Worm (Caenorhabditis elegans) whole organism, young adult: Measurements from ENCODE around the gene F11C1.10.

Experiments used
- B0019.2 ChIP-seq: fragments of 200-800 bp; sonication (Bioruptor generic); conservative IDR thresholded peaks from 2 replicates; pipeline ENCODE4 v1.3.6; 2022; ENCODE audit warnings: missing genetic modification reagents, missing genetic modification characterization, missing compliant biosample characterization
- B0035.1 ChIP-seq: sonication (generic microtip); optimal IDR thresholded peaks from 2 replicates; lab custom pipeline; 2016; ENCODE audit warnings: missing genetic modification characterization, mild to moderate bottlenecking, missing compliant biosample characterization, missing genotype, missing genetic modification reagents
- B0336.3 ChIP-seq: fragments of 200-800 bp; sonication (Bioruptor generic); IDR thresholded peaks from 2 replicates; pipeline ENCODE4 v1.3.6; 2022; ENCODE audit warnings: missing genetic modification characterization, missing compliant biosample characterization
- K11D2.4 ChIP-seq: fragments of 200-800 bp; sonication (Bioruptor generic); IDR thresholded peaks from 2 replicates; pipeline ENCODE4 v1.3.6; 2022; ENCODE audit warnings: missing genetic modification reagents, missing genetic modification characterization, missing compliant biosample characterization
- Y79H2A.3 ChIP-seq: fragments of 200-800 bp; sonication (Bioruptor generic); conservative IDR thresholded peaks from 2 replicates; pipeline ENCODE4 v1.3.6; 2022; ENCODE audit warnings: missing genetic modification reagents, missing genetic modification characterization, missing compliant biosample characterization
- athp-1 ChIP-seq: sonication (generic microtip); optimal IDR thresholded peaks from 2 replicates; lab custom pipeline; 2017; ENCODE audit warnings: mild to moderate bottlenecking, missing genetic modification characterization, missing compliant biosample characterization
- attf-6 ChIP-seq: fragments of 200-800 bp; sonication (Bioruptor generic); IDR thresholded peaks from 2 replicates; pipeline ENCODE4 v1.3.6; 2022; ENCODE audit warnings: missing genetic modification reagents, missing genetic modification characterization, missing compliant biosample characterization
- ccch-3 ChIP-seq: fragments of 200-800 bp; sonication (Bioruptor generic); optimal IDR thresholded peaks from 2 replicates; lab custom pipeline; 2018; ENCODE audit warnings: mild to moderate bottlenecking, missing genetic modification characterization, missing compliant biosample characterization
- ceh-27 ChIP-seq: fragments of 200-800 bp; sonication (Bioruptor generic); optimal IDR thresholded peaks from 2 replicates; lab custom pipeline; 2018; ENCODE audit warnings: mild to moderate bottlenecking, missing genetic modification characterization, moderate library complexity, missing compliant biosample characterization
- ceh-91 ChIP-seq: fragments of 200-800 bp; sonication (Bioruptor generic); IDR thresholded peaks from 2 replicates; pipeline ENCODE4 v1.3.6; 2022; ENCODE audit warnings: missing genetic modification reagents, missing genetic modification characterization, missing compliant biosample characterization
- chd-7 ChIP-seq: sonication (generic microtip); optimal IDR thresholded peaks from 2 replicates; lab custom pipeline; 2016; ENCODE audit warnings: mild to moderate bottlenecking, missing genetic modification characterization, moderate library complexity, missing compliant biosample characterization
- dox-1 ChIP-seq: fragments of 200-800 bp; sonication (Bioruptor generic); IDR thresholded peaks from 2 replicates; pipeline ENCODE4 v1.3.6; 2022; ENCODE audit warnings: missing genetic modification reagents, missing genetic modification characterization, missing compliant biosample characterization
- efl-1 ChIP-seq: fragments of 150-350 bp; optimal IDR thresholded peaks from 2 replicates; lab custom pipeline; 2014; ENCODE audit warnings: missing biosample characterization, missing genetic modification reagents, missing genetic modification characterization
- egrh-3 ChIP-seq: fragments of 200-800 bp; sonication (Bioruptor generic); IDR thresholded peaks from 2 replicates; pipeline ENCODE4 v1.3.6; 2022; ENCODE audit warnings: missing genetic modification reagents, missing genetic modification characterization, missing compliant biosample characterization
- fkh-3 ChIP-seq: sonication (generic microtip); optimal IDR thresholded peaks from 2 replicates; lab custom pipeline; 2016; ENCODE audit warnings: mild to moderate bottlenecking, missing genetic modification characterization, missing compliant biosample characterization
- hlh-12 ChIP-seq: sonication (generic microtip); optimal IDR thresholded peaks from 2 replicates; lab custom pipeline; 2016; ENCODE audit warnings: missing genetic modification characterization, missing compliant biosample characterization
- hrde-1 ChIP-seq: sonication (generic microtip); optimal IDR thresholded peaks from 2 replicates; lab custom pipeline; 2016; ENCODE audit warnings: missing genetic modification characterization, mild to moderate bottlenecking, missing compliant biosample characterization, moderate library complexity, missing genotype, missing genetic modification reagents, borderline replicate concordance
- let-526 ChIP-seq: fragments of 200-800 bp; sonication (Bioruptor generic); IDR thresholded peaks from 2 replicates; pipeline ENCODE4 v1.3.6; 2022; ENCODE audit warnings: missing genetic modification reagents, missing genetic modification characterization, missing compliant biosample characterization
- let-607 ChIP-seq, 2 experiments: fragments of 200-800 bp in 1 of 2; sonication (Bioruptor generic) in 1 of 2; sonication (generic microtip) in 1 of 2; optimal IDR thresholded peaks; 2 replicates each; lab custom pipeline; 2016 to 2018; ENCODE audit warnings: mild to moderate bottlenecking in 2 of 2, missing compliant biosample characterization in 2 of 2, missing genetic modification characterization in 2 of 2, moderate library complexity in 2 of 2, missing genotype in 1 of 2
- lin-35 ChIP-seq, 3 experiments: fragments of 150-350 bp in 2 of 3; sonication (generic microtip) in 1 of 3; optimal IDR thresholded peaks; 2 replicates each; lab custom pipeline; 2014 to 2018; ENCODE audit warnings: missing biosample characterization in 3 of 3, missing genetic modification characterization in 3 of 3, missing genetic modification reagents in 3 of 3
- lin-40 ChIP-seq: sonication (generic microtip); optimal IDR thresholded peaks from 2 replicates; lab custom pipeline; 2016; ENCODE audit warnings: missing genetic modification characterization, mild to moderate bottlenecking, missing compliant biosample characterization, missing genotype, missing genetic modification reagents
- lir-1 ChIP-seq: fragments of 200-800 bp; sonication (Bioruptor generic); conservative IDR thresholded peaks from 2 replicates; pipeline ENCODE4 v1.3.6; 2022; ENCODE audit warnings: missing genetic modification reagents, missing genetic modification characterization, missing compliant biosample characterization
- lsl-1 ChIP-seq: fragments of 200-800 bp; sonication (Bioruptor generic); optimal IDR thresholded peaks from 2 replicates; lab custom pipeline; 2018; ENCODE audit warnings: mild to moderate bottlenecking, missing genetic modification characterization, moderate library complexity, missing compliant biosample characterization
- lsy-27 ChIP-seq: sonication (generic microtip); optimal IDR thresholded peaks from 2 replicates; lab custom pipeline; 2017; ENCODE audit warnings: missing genetic modification characterization, mild to moderate bottlenecking, missing compliant biosample characterization, antibody characterized with exemption, missing genotype, borderline replicate concordance; ENCODE audit not compliant: insufficient read depth
- madf-10 ChIP-seq: sonication (generic microtip); optimal IDR thresholded peaks from 2 replicates; lab custom pipeline; 2016; ENCODE audit warnings: mild to moderate bottlenecking, missing genetic modification characterization, missing compliant biosample characterization
- mcd-1 ChIP-seq: fragments of 200-800 bp; sonication (Bioruptor generic); IDR thresholded peaks from 2 replicates; pipeline ENCODE4 v1.3.6; 2022; ENCODE audit warnings: missing genetic modification reagents, missing genetic modification characterization, missing compliant biosample characterization
- nhr-179 ChIP-seq: sonication (generic microtip); optimal IDR thresholded peaks from 2 replicates; lab custom pipeline; 2016; ENCODE audit warnings: mild to moderate bottlenecking, missing genetic modification characterization, missing compliant biosample characterization
- nhr-27 ChIP-seq: fragments of 200-800 bp; sonication (Bioruptor generic); optimal IDR thresholded peaks from 2 replicates; lab custom pipeline; 2018; ENCODE audit warnings: mild to moderate bottlenecking, missing genetic modification characterization, moderate library complexity, missing compliant biosample characterization
- nhr-80 ChIP-seq: sonication (generic microtip); optimal IDR thresholded peaks from 2 replicates; lab custom pipeline; 2016; ENCODE audit warnings: missing genetic modification characterization, missing compliant biosample characterization
- sdz-38 ChIP-seq: sonication (generic microtip); optimal IDR thresholded peaks from 2 replicates; lab custom pipeline; 2016; ENCODE audit warnings: missing genotype, missing genetic modification characterization, missing compliant biosample characterization
- sea-2 ChIP-seq: fragments of 200-800 bp; sonication (Bioruptor generic); IDR thresholded peaks from 2 replicates; pipeline ENCODE4 v1.3.6; 2022; ENCODE audit warnings: missing genetic modification characterization, missing compliant biosample characterization
- snpc-1.3 ChIP-seq: sonication (generic microtip); optimal IDR thresholded peaks from 2 replicates; lab custom pipeline; 2017; ENCODE audit warnings: missing genetic modification characterization, mild to moderate bottlenecking, missing compliant biosample characterization, antibody characterized with exemption, moderate library complexity, missing genotype, missing genetic modification reagents; ENCODE audit not compliant: insufficient read depth
- unc-130 ChIP-seq: sonication (generic microtip); optimal IDR thresholded peaks from 2 replicates; lab custom pipeline; 2016; ENCODE audit warnings: missing genetic modification reagents, missing genetic modification characterization, missing compliant biosample characterization
- xnd-1 ChIP-seq: sonication (generic microtip); optimal IDR thresholded peaks from 2 replicates; lab custom pipeline; 2016; ENCODE audit warnings: missing genotype, missing genetic modification reagents, missing genetic modification characterization, missing compliant biosample characterization
- zim-3 ChIP-seq: sonication (generic microtip); optimal IDR thresholded peaks from 2 replicates; lab custom pipeline; 2017; ENCODE audit warnings: mild to moderate bottlenecking, missing genetic modification characterization, moderate library complexity, missing compliant biosample characterization
- ztf-3 ChIP-seq: fragments of 200-800 bp; sonication (Bioruptor generic); optimal IDR thresholded peaks from 2 replicates; lab custom pipeline; 2018; ENCODE audit warnings: mild to moderate bottlenecking, missing genetic modification characterization, missing compliant biosample characterization

F11C1.10 gene

DNA sequence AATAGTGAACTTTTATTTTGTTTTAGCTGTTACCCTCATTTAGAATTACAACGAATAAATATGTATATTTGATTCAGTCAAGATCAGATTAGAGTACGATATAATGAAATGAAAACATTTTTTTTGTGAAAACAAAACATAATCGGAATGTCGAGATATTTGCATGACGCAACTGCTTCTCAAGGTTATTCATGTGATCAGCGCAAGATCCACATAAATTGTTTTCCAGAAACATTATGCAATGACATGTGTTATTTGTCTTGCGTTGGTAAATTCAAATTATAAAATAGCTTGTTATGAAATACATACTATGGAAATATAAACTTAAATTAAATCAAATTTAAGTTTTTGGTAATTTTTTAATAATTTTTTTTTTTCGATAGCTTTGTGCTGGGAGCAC is 22.7 kb downstream of the F11C1.10 start:
- TF ChIP-seq fkh-3 (tag; lab: Kevin White, UChicago) (no peak), B0035.1 (tag; lab: Kevin White, UChicago) (no peak), attf-6 (no peak), sea-2 (no peak), ztf-3 (no peak), let-526 (GFP tag; lab: Robert Waterston, UW) (no peak), ceh-91 (no peak), athp-1 (no peak)

DNA sequence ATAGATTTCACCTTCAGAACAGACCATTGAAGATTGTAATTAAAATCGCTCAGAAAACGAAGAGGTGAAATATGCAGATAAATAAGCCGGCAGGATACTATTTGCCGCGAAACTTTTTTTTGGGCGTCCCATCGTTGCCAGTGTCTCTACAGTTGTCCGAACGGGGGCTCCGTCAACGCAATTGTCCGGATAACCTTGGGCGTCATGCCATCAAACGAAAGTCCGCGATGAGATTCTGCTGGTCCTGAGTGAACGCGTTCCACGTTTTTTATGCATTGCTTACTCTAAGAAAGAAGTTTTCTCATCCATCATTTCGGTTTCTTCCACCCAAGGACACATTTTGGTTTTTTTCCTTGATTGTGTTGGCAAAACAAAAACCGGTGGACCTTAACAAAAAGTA is 24.0 kb downstream of the F11C1.10 start:
- no peak for TF ChIP-seq lsl-1 (GFP tag; lab: Kevin White, UChicago)
- no peak for TF ChIP-seq dox-1
- TF ChIP-seq lir-1 (GFP tag; lab: Robert Waterston, UW): no peak
- TF ChIP-seq B0336.3 (GFP tag; lab: Robert Waterston, UW): no peak
- TF ChIP-seq lsy-27 (tag; lab: Kevin White, UChicago): no peak
- TF ChIP-seq snpc-1.3 (tag; lab: Kevin White, UChicago): no peak
- no peak for TF ChIP-seq hlh-12 (tag; lab: Kevin White, UChicago)
- no peak for TF ChIP-seq nhr-179
- no peak for TF ChIP-seq B0019.2
- no peak for TF ChIP-seq madf-10 (tag; lab: Kevin White, UChicago)
- TF ChIP-seq xnd-1: no peak
- TF ChIP-seq lin-35 (GFP tag; optimal IDR thresholded peaks at IDR 0.05; lab: Kevin White, UChicago): no peak

DNA sequence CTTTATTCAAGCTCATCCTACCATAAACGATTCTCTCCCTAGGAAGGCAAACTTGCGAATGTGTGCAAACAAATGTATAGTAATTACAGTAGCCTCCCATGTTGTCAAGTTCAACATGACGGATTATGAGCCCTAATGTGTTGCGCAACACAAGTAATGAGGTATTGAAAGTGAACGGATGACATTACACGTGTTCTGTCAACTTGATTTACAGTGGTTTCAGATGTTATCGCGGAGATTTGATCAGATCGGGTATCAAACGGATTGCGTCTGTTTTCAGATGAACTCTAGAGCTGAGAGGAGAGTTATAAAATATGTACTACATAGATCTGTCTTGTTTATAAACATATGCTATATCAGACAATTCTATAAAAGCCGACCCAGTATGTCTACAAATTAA is 25.4 kb downstream of the F11C1.10 start:
- no peak for TF ChIP-seq zim-3 (tag; lab: Kevin White, UChicago)

DNA sequence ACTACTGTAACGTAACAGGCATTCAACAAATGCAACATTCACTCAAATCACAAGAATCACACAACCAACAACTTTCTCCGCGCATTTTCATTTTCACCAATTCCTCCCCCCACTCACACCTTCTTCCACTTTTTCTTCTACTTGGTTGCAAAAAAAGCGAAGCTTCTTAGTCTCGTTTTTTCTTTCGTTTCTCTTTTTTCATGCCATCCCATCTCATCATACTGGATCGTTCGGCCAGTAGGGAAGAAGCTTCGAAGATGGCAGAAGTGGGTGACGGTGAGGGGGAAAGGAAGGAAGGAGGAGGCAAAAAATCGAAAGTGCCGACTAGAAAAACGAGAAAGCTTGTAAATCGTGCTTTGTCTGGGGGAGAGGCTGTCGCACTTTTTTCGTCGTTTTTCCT is 26.2 kb downstream of the F11C1.10 start:
- no peak for TF ChIP-seq hrde-1 (tag; lab: Kevin White, UChicago)
- TF ChIP-seq ccch-3 (GFP tag; lab: Kevin White, UChicago): no peak
- no peak for TF ChIP-seq ztf-3
- TF ChIP-seq let-607 (tag; optimal IDR thresholded peaks at IDR 0.05; lab: Kevin White, UChicago): no peak
- no peak for TF ChIP-seq sdz-38 (tag; lab: Kevin White, UChicago)
- TF ChIP-seq chd-7 (tag; lab: Kevin White, UChicago): no peak
- TF ChIP-seq ceh-27 (GFP tag; lab: Kevin White, UChicago): no peak
- no peak for TF ChIP-seq nhr-80 (tag; lab: Kevin White, UChicago)
- no peak for TF ChIP-seq mcd-1 (GFP tag; lab: Robert Waterston, UW)
- no peak for TF ChIP-seq egrh-3 (GFP tag; lab: Robert Waterston, UW)
- no peak for TF ChIP-seq nhr-27 (tag; lab: Kevin White, UChicago)
- no peak for TF ChIP-seq unc-130 (GFP tag; lab: Kevin White, UChicago)
- no peak for TF ChIP-seq efl-1 (GFP tag; lab: Kevin White, UChicago)
- TF ChIP-seq Y79H2A.3 (GFP tag; lab: Robert Waterston, UW): no peak
- no peak for TF ChIP-seq lin-40 (tag; lab: Kevin White, UChicago)
- TF ChIP-seq snpc-1.3 (tag; lab: Kevin White, UChicago): no peak
- TF ChIP-seq K11D2.4 (GFP tag; lab: Robert Waterston, UW): no peak
